Worm (Caenorhabditis elegans): ENCODE results near the gene F58H1.8.

Gene F58H1.8

DNA sequence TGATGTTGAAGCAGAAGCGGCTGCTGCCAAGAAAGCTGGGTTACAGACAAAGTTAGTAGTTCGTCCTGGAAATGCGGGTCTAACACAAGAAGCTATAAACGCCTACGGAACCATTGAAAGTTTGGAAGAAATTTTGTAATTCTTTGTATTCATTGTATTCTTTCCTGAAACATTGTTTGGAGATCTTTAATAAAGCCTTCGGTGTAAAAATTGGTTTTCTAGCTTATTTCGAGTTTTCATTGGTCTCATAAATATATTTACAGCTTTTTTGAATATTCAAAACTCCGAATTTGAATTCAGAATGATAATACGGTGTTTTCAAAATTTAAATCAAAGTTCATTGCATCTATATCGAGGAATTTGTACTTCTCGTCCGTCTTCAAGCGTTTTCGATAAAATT lies at the start of gene F58H1.8:
Gene F58H1.8, plus strand, starts transcription at position 301 of the 400 bp plus-strand sequence.
- TF ChIP-seq efl-1 (optimal IDR thresholded peaks at IDR 0.05): no peak
- peak in 1 of 2 experiments; percentile 20 for TF ChIP-seq efl-1 (GFP tag; optimal IDR thresholded peaks at IDR 0.05 in 1 of 2)
- TF ChIP-seq jun-1 (tag; optimal IDR thresholded peaks at IDR 0.05): no peak

DNA sequence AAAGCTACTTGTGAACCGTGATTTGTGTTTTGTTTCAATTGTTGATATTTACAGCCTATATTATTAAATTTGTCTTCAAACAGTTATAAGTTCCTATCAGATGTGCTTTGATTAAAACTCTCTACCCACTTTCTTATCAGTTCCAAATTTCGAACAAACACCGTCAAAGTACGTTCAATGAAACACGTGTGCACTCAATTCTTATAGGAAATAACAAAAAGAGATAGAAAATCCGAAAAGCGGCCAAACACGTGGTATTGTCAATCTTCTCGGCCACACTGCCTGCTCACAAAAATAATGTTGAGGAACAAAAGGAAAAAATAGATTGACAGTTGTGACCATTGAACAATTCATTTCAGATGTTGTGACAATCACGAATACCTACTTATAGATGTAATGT lies 49.0 kb upstream of the F58H1.8 start:
- TF ChIP-seq tbx-2 (tag; optimal IDR thresholded peaks at IDR 0.05): peak; percentile 90
- peak; percentile 58 for TF ChIP-seq lin-13 (GFP tag; optimal IDR thresholded peaks at IDR 0.05)
- TF ChIP-seq nhr-47 (tag; optimal IDR thresholded peaks at IDR 0.05): peak; percentile 60
- TF ChIP-seq unc-62 (GFP tag; optimal IDR thresholded peaks at IDR 0.05): no peak
- TF ChIP-seq nhr-237 (tag; optimal IDR thresholded peaks at IDR 0.05): no peak
- TF ChIP-seq sox-4 (tag; optimal IDR thresholded peaks at IDR 0.05): no peak
- TF ChIP-seq fkh-4 (tag; optimal IDR thresholded peaks at IDR 0.05; ENCODE audit: borderline replicate concordance): no peak
- TF ChIP-seq zag-1 (tag; optimal IDR thresholded peaks at IDR 0.05): no peak
- TF ChIP-seq blmp-1 (tag; optimal IDR thresholded peaks at IDR 0.05): peak; percentile 54
- TF ChIP-seq unc-30 (tag; optimal IDR thresholded peaks at IDR 0.05): no peak
- TF ChIP-seq lsy-2 (tag; optimal IDR thresholded peaks at IDR 0.05): peak; percentile 51 to 56
- TF ChIP-seq nhr-28 (tag; optimal IDR thresholded peaks at IDR 0.05): no peak
- peak; percentile 31 for TF ChIP-seq snpc-4 (tag; optimal IDR thresholded peaks at IDR 0.05)
- TF ChIP-seq mep-1 (tag; optimal IDR thresholded peaks at IDR 0.05): peak; percentile 43
- peak; percentile 31 for TF ChIP-seq xbp-1 (tag; optimal IDR thresholded peaks at IDR 0.05)
- peak; percentile 39 for TF ChIP-seq sup-37 (GFP tag; optimal IDR thresholded peaks at IDR 0.05)
- no peak for TF ChIP-seq aha-1 (tag; optimal IDR thresholded peaks at IDR 0.05)
- TF ChIP-seq zip-4 (GFP tag; optimal IDR thresholded peaks at IDR 0.05): no peak
- TF ChIP-seq lin-14 (GFP tag; optimal IDR thresholded peaks at IDR 0.05): peak; percentile 94
- TF ChIP-seq ceh-63 (GFP tag; optimal IDR thresholded peaks at IDR 0.05): no peak
- TF ChIP-seq ztf-4 (tag; optimal IDR thresholded peaks at IDR 0.05): peak; percentile 50
- TF ChIP-seq fkh-10 (GFP tag; optimal IDR thresholded peaks at IDR 0.05): no peak
- TF ChIP-seq nhr-77 (tag; optimal IDR thresholded peaks at IDR 0.05): peak; percentile 36
- no peak for TF ChIP-seq ets-5 (GFP tag; IDR thresholded peaks at IDR 0.05)
- no peak for TF ChIP-seq mab-9 (GFP tag; IDR thresholded peaks at IDR 0.05)
- TF ChIP-seq isw-1 (GFP tag; IDR thresholded peaks at IDR 0.05): no peak
- TF ChIP-seq nhr-19 (GFP tag; conservative IDR thresholded peaks at IDR 0.05): peak; percentile 99
- no peak for TF ChIP-seq efl-3 (GFP tag; optimal IDR thresholded peaks at IDR 0.05)
- no peak for TF ChIP-seq C34B4.2 (tag; optimal IDR thresholded peaks at IDR 0.05)
- TF ChIP-seq ama-1 (optimal IDR thresholded peaks at IDR 0.05): peak; percentile 10
- TF ChIP-seq fos-1 (tag; optimal IDR thresholded peaks at IDR 0.05): no peak
- peak; percentile 75 for TF ChIP-seq rnt-1 (tag; optimal IDR thresholded peaks at IDR 0.05)
- TF ChIP-seq aly-2 (tag; optimal IDR thresholded peaks at IDR 0.05): no peak
- no peak for TF ChIP-seq pag-3 (tag; optimal IDR thresholded peaks at IDR 0.05; ENCODE audit: borderline replicate concordance, insufficient read depth)
- peak; percentile 41; the same call in 1 of the 2 replicates for TF ChIP-seq grh-1 (GFP tag; IDR thresholded peaks at IDR 0.05)
- TF ChIP-seq dsc-1 (tag; optimal IDR thresholded peaks at IDR 0.05): no peak
- no peak for TF ChIP-seq ceh-90 (tag; optimal IDR thresholded peaks at IDR 0.05)
- peak; percentile 62 for TF ChIP-seq swsn-7 (tag; optimal IDR thresholded peaks at IDR 0.05)
- no peak for TF ChIP-seq lin-15B (tag; optimal IDR thresholded peaks at IDR 0.05)
- TF ChIP-seq tlp-1 (tag; optimal IDR thresholded peaks at IDR 0.05): no peak
- TF ChIP-seq alr-1 (tag; optimal IDR thresholded peaks at IDR 0.05; ENCODE audit: borderline replicate concordance): no peak
- TF ChIP-seq nhr-11 (tag; optimal IDR thresholded peaks at IDR 0.05): no peak
- peak; percentile 97 for TF ChIP-seq nhr-20 (tag; optimal IDR thresholded peaks at IDR 0.05)
- peak in 1 of 2 experiments; percentile 81 for TF ChIP-seq lin-35 (GFP tag; optimal IDR thresholded peaks at IDR 0.05)
- TF ChIP-seq skn-1 (tag; optimal IDR thresholded peaks at IDR 0.05): no peak
- TF ChIP-seq efl-1 (optimal IDR thresholded peaks at IDR 0.05): peak; percentile 7 to 23
- TF ChIP-seq efl-1 (GFP tag; optimal IDR thresholded peaks at IDR 0.05 in 1 of 2): peak; percentile 5 to 80
- TF ChIP-seq hlh-4 (tag; optimal IDR thresholded peaks at IDR 0.05): no peak
- TF ChIP-seq irx-1 (tag; optimal IDR thresholded peaks at IDR 0.05): peak; percentile 13
- TF ChIP-seq mef-2 (tag; optimal IDR thresholded peaks at IDR 0.05): no peak
- peak in 1 of 3 experiments; percentile 11 for TF ChIP-seq ceh-82 (tag; optimal IDR thresholded peaks at IDR 0.05)
